Worm (Caenorhabditis elegans) whole organism, L1 larva: ENCODE data around the gene F52G3.7.
A peak's percentile ranks its signal among the peaks of the same experiment; 100 is the strongest.

ENCODE experiments used
- C16A3.4 ChIP-seq: fragments of 150-350 bp; optimal IDR thresholded peaks from 2 replicates; lab custom pipeline; 2014; ENCODE audit warnings: missing biosample characterization, missing genetic modification characterization
- C34B4.2 ChIP-seq: sonication (generic microtip); optimal IDR thresholded peaks from 2 replicates; lab custom pipeline; 2017; ENCODE audit warnings: mild to moderate bottlenecking, missing genetic modification characterization, missing compliant biosample characterization
- F16B12.6 ChIP-seq: fragments of 150-350 bp; optimal IDR thresholded peaks from 2 replicates; lab custom pipeline; 2014; ENCODE audit warnings: missing biosample characterization, missing genetic modification characterization
- aly-2 ChIP-seq: fragments of 150-350 bp; optimal IDR thresholded peaks from 2 replicates; lab custom pipeline; 2014; ENCODE audit warnings: missing biosample characterization, missing genetic modification characterization
- ama-1 ChIP-seq: fragments of 150-350 bp; optimal IDR thresholded peaks from 2 replicates; lab custom pipeline; 2014
- blmp-1 ChIP-seq: fragments of 150-350 bp; optimal IDR thresholded peaks from 2 replicates; lab custom pipeline; 2014; ENCODE audit warnings: missing biosample characterization, missing genetic modification characterization
- ceh-63 ChIP-seq: fragments of 200-800 bp; sonication (Bioruptor generic); optimal IDR thresholded peaks from 2 replicates; lab custom pipeline; 2018; ENCODE audit warnings: mild to moderate bottlenecking, missing genetic modification characterization, missing compliant biosample characterization
- ceh-88 ChIP-seq: fragments of 200-800 bp; sonication (Bioruptor generic); IDR thresholded peaks from 2 replicates; pipeline ENCODE4 v1.3.6; 2022; ENCODE audit warnings: missing genetic modification characterization, missing compliant biosample characterization
- dpl-1 ChIP-seq, 3 experiments: fragments of 150-350 bp in 2 of 3; sonication (generic microtip) in 1 of 3; optimal IDR thresholded peaks; 2 replicates each; lab custom pipeline; 2014 to 2017; ENCODE audit warnings: missing biosample characterization in 3 of 3, missing genetic modification characterization in 3 of 3, missing genetic modification reagents in 3 of 3
- efl-1 ChIP-seq, 4 experiments: fragments of 150-350 bp; optimal IDR thresholded peaks in 3 of 4; peaks in 1 of 4; 1 replicate in 1 of 4; 2 replicates in 3 of 4; lab custom pipeline; 2014; ENCODE audit warnings: missing biosample characterization in 2 of 4, missing genetic modification characterization in 2 of 4, missing genetic modification reagents in 2 of 4
- efl-3 ChIP-seq: fragments of 200-800 bp; sonication (Bioruptor generic); optimal IDR thresholded peaks from 2 replicates; lab custom pipeline; 2018; ENCODE audit warnings: mild to moderate bottlenecking, missing genetic modification characterization, missing compliant biosample characterization
- egl-27 ChIP-seq, 2 experiments: fragments of 150-350 bp in 1 of 2; sonication (generic microtip); optimal IDR thresholded peaks; 3 replicates each; lab custom pipeline; 2017 to 2018; ENCODE audit warnings: missing biosample characterization in 2 of 2, missing genetic modification characterization in 2 of 2, missing genetic modification reagents in 2 of 2
- elt-2 ChIP-seq: sonication (generic microtip); optimal IDR thresholded peaks from 2 replicates; lab custom pipeline; 2016; ENCODE audit warnings: missing genetic modification characterization, mild to moderate bottlenecking, inconsistent platforms, missing compliant biosample characterization, missing genetic modification reagents
- elt-3 ChIP-seq, 6 experiments: fragments of 150-350 bp in 1 of 6; sonication (generic microtip); optimal IDR thresholded peaks; 2 replicates each; lab custom pipeline; 2017 to 2018; ENCODE audit warnings: missing biosample characterization in 6 of 6, missing genetic modification characterization in 6 of 6, inconsistent platforms in 1 of 6
- ets-5 ChIP-seq: fragments of 200-800 bp; sonication (Bioruptor generic); IDR thresholded peaks from 2 replicates; pipeline ENCODE4 v1.3.6; 2022; ENCODE audit warnings: missing genetic modification characterization, missing compliant biosample characterization
- fkh-4 ChIP-seq: sonication (generic microtip); optimal IDR thresholded peaks from 2 replicates; lab custom pipeline; 2016; ENCODE audit warnings: missing compliant biosample characterization, missing genetic modification characterization, borderline replicate concordance
- fkh-8 ChIP-seq: sonication (generic microtip); optimal IDR thresholded peaks from 2 replicates; lab custom pipeline; 2016; ENCODE audit warnings: mild to moderate bottlenecking, missing genetic modification characterization, missing compliant biosample characterization
- hpl-2 ChIP-seq: fragments of 150-350 bp; optimal IDR thresholded peaks from 2 replicates; lab custom pipeline; 2014; ENCODE audit warnings: missing biosample characterization, missing genetic modification reagents, missing genetic modification characterization
- isw-1 ChIP-seq: fragments of 200-800 bp; sonication (Bioruptor generic); IDR thresholded peaks from 2 replicates; pipeline ENCODE4 v1.3.6; 2022; ENCODE audit warnings: missing genetic modification characterization, missing compliant biosample characterization
- jun-1 ChIP-seq: fragments of 150-350 bp; optimal IDR thresholded peaks from 2 replicates; lab custom pipeline; 2014; ENCODE audit warnings: missing biosample characterization, missing genetic modification reagents, missing genetic modification characterization
- lin-14 ChIP-seq: fragments of 200-800 bp; sonication (Bioruptor generic); optimal IDR thresholded peaks from 2 replicates; lab custom pipeline; 2018; ENCODE audit warnings: mild to moderate bottlenecking, missing genetic modification characterization, moderate library complexity, missing compliant biosample characterization
- lin-35 ChIP-seq, 2 experiments: fragments of 150-350 bp; optimal IDR thresholded peaks; 2 replicates each; lab custom pipeline; 2014; ENCODE audit warnings: missing biosample characterization in 2 of 2, missing genetic modification characterization in 2 of 2, missing genetic modification reagents in 2 of 2
- lsy-2 ChIP-seq, 2 experiments: fragments of 150-350 bp; optimal IDR thresholded peaks; 2 replicates each; lab custom pipeline; 2014; ENCODE audit warnings: missing biosample characterization in 2 of 2, missing genetic modification characterization in 2 of 2
- mdl-1 ChIP-seq, 2 experiments: fragments of 150-350 bp; optimal IDR thresholded peaks; 2 replicates each; lab custom pipeline; 2014 to 2017; ENCODE audit warnings: missing biosample characterization in 2 of 2, missing genetic modification characterization in 2 of 2, inconsistent platforms in 1 of 2
- nhr-11 ChIP-seq: fragments of 150-350 bp; optimal IDR thresholded peaks from 2 replicates; lab custom pipeline; 2014; ENCODE audit warnings: missing biosample characterization, missing genetic modification characterization
- nhr-12 ChIP-seq: sonication (generic microtip); optimal IDR thresholded peaks from 2 replicates; lab custom pipeline; 2017; ENCODE audit warnings: missing biosample characterization, missing genetic modification characterization
- nhr-20 ChIP-seq: sonication (generic microtip); optimal IDR thresholded peaks from 2 replicates; lab custom pipeline; 2016; ENCODE audit warnings: mild to moderate bottlenecking, missing genetic modification characterization, missing compliant biosample characterization
- nhr-237 ChIP-seq: fragments of 150-350 bp; optimal IDR thresholded peaks from 2 replicates; lab custom pipeline; 2014; ENCODE audit warnings: missing biosample characterization, missing genetic modification characterization
- nhr-28 ChIP-seq: fragments of 150-350 bp; optimal IDR thresholded peaks from 2 replicates; lab custom pipeline; 2014; ENCODE audit warnings: missing biosample characterization, missing genetic modification characterization
- nhr-47 ChIP-seq: sonication (generic microtip); optimal IDR thresholded peaks from 2 replicates; lab custom pipeline; 2016; ENCODE audit warnings: mild to moderate bottlenecking, missing genetic modification characterization, moderate library complexity, missing compliant biosample characterization
- nhr-77 ChIP-seq: fragments of 150-350 bp; optimal IDR thresholded peaks from 2 replicates; lab custom pipeline; 2014; ENCODE audit warnings: missing biosample characterization, missing genetic modification characterization
- nhr-84 ChIP-seq: sonication (generic microtip); optimal IDR thresholded peaks from 2 replicates; lab custom pipeline; 2017; ENCODE audit warnings: missing biosample characterization, missing genetic modification characterization
- nhr-85 ChIP-seq: sonication (generic microtip); peaks from one replicate; lab custom pipeline; 2016; ENCODE audit warnings: missing genetic modification characterization, inconsistent platforms, missing compliant biosample characterization
- nhr-90 ChIP-seq: sonication (generic microtip); optimal IDR thresholded peaks from 2 replicates; lab custom pipeline; 2016; ENCODE audit warnings: mild to moderate bottlenecking, missing genetic modification characterization, missing compliant biosample characterization; ENCODE audit not compliant: poor library complexity
- pag-3 ChIP-seq: sonication (generic microtip); optimal IDR thresholded peaks from 2 replicates; lab custom pipeline; 2017; ENCODE audit warnings: missing genetic modification characterization, mild to moderate bottlenecking, missing compliant biosample characterization, antibody characterized with exemption, borderline replicate concordance; ENCODE audit not compliant: insufficient read depth
- pax-3 ChIP-seq: fragments of 200-800 bp; sonication (Bioruptor generic); optimal IDR thresholded peaks from 2 replicates; lab custom pipeline; 2018; ENCODE audit warnings: mild to moderate bottlenecking, missing genetic modification characterization, moderate library complexity, missing compliant biosample characterization
- rnt-1 ChIP-seq: sonication (generic microtip); optimal IDR thresholded peaks from 2 replicates; lab custom pipeline; 2016; ENCODE audit warnings: mild to moderate bottlenecking, missing genetic modification characterization, moderate library complexity, missing compliant biosample characterization
- skn-1 ChIP-seq: fragments of 150-350 bp; optimal IDR thresholded peaks from 2 replicates; lab custom pipeline; 2014; ENCODE audit warnings: missing biosample characterization, missing genetic modification characterization
- snu-23 ChIP-seq: sonication (generic microtip); optimal IDR thresholded peaks from 2 replicates; lab custom pipeline; 2016; ENCODE audit warnings: missing genetic modification characterization, missing compliant biosample characterization
- sox-4 ChIP-seq: sonication (generic microtip); optimal IDR thresholded peaks from 2 replicates; lab custom pipeline; 2016; ENCODE audit warnings: missing genetic modification characterization, missing compliant biosample characterization
- sup-37 ChIP-seq: fragments of 200-800 bp; sonication (Bioruptor generic); optimal IDR thresholded peaks from 2 replicates; lab custom pipeline; 2018; ENCODE audit warnings: mild to moderate bottlenecking, missing genetic modification characterization, missing compliant biosample characterization
- swsn-7 ChIP-seq: sonication (generic microtip); optimal IDR thresholded peaks from 2 replicates; lab custom pipeline; 2016; ENCODE audit warnings: missing genetic modification characterization, missing compliant biosample characterization
- tlp-1 ChIP-seq: fragments of 150-350 bp; optimal IDR thresholded peaks from 2 replicates; lab custom pipeline; 2014; ENCODE audit warnings: missing biosample characterization, missing genetic modification characterization
- unc-130 ChIP-seq: fragments of 150-350 bp; optimal IDR thresholded peaks from 2 replicates; lab custom pipeline; 2017; ENCODE audit warnings: missing biosample characterization, missing genetic modification characterization, inconsistent platforms
- unc-30 ChIP-seq: sonication (generic microtip); optimal IDR thresholded peaks from 2 replicates; lab custom pipeline; 2017; ENCODE audit warnings: missing biosample characterization, missing genetic modification characterization
- unc-62 ChIP-seq: fragments of 150-350 bp; optimal IDR thresholded peaks from 2 replicates; lab custom pipeline; 2014; ENCODE audit warnings: missing biosample characterization, missing genetic modification reagents, missing genetic modification characterization
- unc-86 ChIP-seq: sonication (generic microtip); optimal IDR thresholded peaks from 2 replicates; lab custom pipeline; 2016; ENCODE audit warnings: missing genetic modification characterization, missing compliant biosample characterization
- unc-98 ChIP-seq: fragments of 200-800 bp; sonication (Bioruptor generic); IDR thresholded peaks from 2 replicates; pipeline ENCODE4 v1.3.6; 2022; ENCODE audit warnings: missing genetic modification characterization, missing compliant biosample characterization
- zag-1 ChIP-seq: fragments of 150-350 bp; optimal IDR thresholded peaks from 2 replicates; lab custom pipeline; 2014; ENCODE audit warnings: missing biosample characterization, missing genetic modification characterization
- zip-4 ChIP-seq: fragments of 200-800 bp; sonication (Bioruptor generic); optimal IDR thresholded peaks from 2 replicates; lab custom pipeline; 2018; ENCODE audit warnings: mild to moderate bottlenecking, missing genetic modification characterization, moderate library complexity, missing compliant biosample characterization
- ztf-11 ChIP-seq, 2 experiments: sonication (generic microtip); optimal IDR thresholded peaks; 2 replicates each; lab custom pipeline; 2016 to 2017; ENCODE audit warnings: missing genetic modification characterization in 2 of 2, missing biosample characterization in 1 of 2, missing compliant biosample characterization in 1 of 2
- ztf-4 ChIP-seq: fragments of 150-350 bp; optimal IDR thresholded peaks from 2 replicates; lab custom pipeline; 2014; ENCODE audit warnings: missing biosample characterization, missing genetic modification characterization

Gene F52G3.7

ce11 chrX:16930663-16931097 lies 33.0 kb upstream of the F52G3.7 start:
- TF ChIP-seq egl-27 (tag; optimal IDR thresholded peaks at IDR 0.05; lab: Kevin White, UChicago), result peak in 1 of 2 experiments; percentile 50
- peak; percentile 19 for TF ChIP-seq nhr-85 (tag; lab: Kevin White, UChicago)
- peak; percentile 39 to 44 for TF ChIP-seq lin-35 (GFP tag; optimal IDR thresholded peaks at IDR 0.05; lab: Kevin White, UChicago)
- peak; percentile 69 for TF ChIP-seq rnt-1 (tag; lab: Kevin White, UChicago)
- TF ChIP-seq ceh-63 (GFP tag; lab: Kevin White, UChicago), result peak; percentile 28
- peak; percentile 1 for TF ChIP-seq swsn-7 (tag; lab: Kevin White, UChicago)
- peak; percentile 76 for TF ChIP-seq skn-1 (tag; lab: Kevin White, UChicago)
- TF ChIP-seq nhr-11, result no peak
- TF ChIP-seq nhr-20, result peak; percentile 3
- peak; percentile 57 for TF ChIP-seq fkh-8
- TF ChIP-seq ets-5, result no peak
- TF ChIP-seq zag-1, result no peak
- TF ChIP-seq nhr-47 (tag; lab: Kevin White, UChicago), result peak; percentile 47
- TF ChIP-seq sox-4 (tag; lab: Kevin White, UChicago), result no peak
- TF ChIP-seq C34B4.2 (tag; lab: Kevin White, UChicago), result no peak
- no peak for TF ChIP-seq unc-130
- peak; percentile 26 for TF ChIP-seq blmp-1 (tag; lab: Kevin White, UChicago)
- peak; percentile 63 for TF ChIP-seq pag-3
- TF ChIP-seq hpl-2 (GFP tag; lab: Kevin White, UChicago), result peak; percentile 28
- TF ChIP-seq unc-86 (tag; lab: Kevin White, UChicago), result no peak
- peak; percentile 94 for TF ChIP-seq zip-4 (GFP tag; lab: Kevin White, UChicago)
- no peak for TF ChIP-seq unc-30 (tag; lab: Kevin White, UChicago)
- TF ChIP-seq nhr-28, result no peak
- TF ChIP-seq isw-1 (GFP tag; lab: Robert Waterston, UW), result peak; percentile 56
- TF ChIP-seq nhr-12 (tag; lab: Kevin White, UChicago), result no peak
- peak; percentile 48 for TF ChIP-seq ztf-4 (tag; lab: Kevin White, UChicago)
- no peak for TF ChIP-seq nhr-77 (tag; lab: Kevin White, UChicago)
- no peak for TF ChIP-seq nhr-90 (tag; lab: Kevin White, UChicago)
- no peak for TF ChIP-seq unc-98 (GFP tag; lab: Robert Waterston, UW)
- TF ChIP-seq elt-3 (tag; optimal IDR thresholded peaks at IDR 0.05; lab: Kevin White, UChicago), result peak in 2 of 6 experiments; percentile 21 to 56
- TF ChIP-seq aly-2 (tag; lab: Kevin White, UChicago), result peak; percentile 10
- TF ChIP-seq ztf-11 (tag; optimal IDR thresholded peaks at IDR 0.05; lab: Kevin White, UChicago), result peak in 1 of 2 experiments; percentile 22
- no peak for TF ChIP-seq unc-62 (GFP tag; lab: Kevin White, UChicago)
- TF ChIP-seq mdl-1 (tag; optimal IDR thresholded peaks at IDR 0.05; lab: Kevin White, UChicago), result peak in 1 of 2 experiments; percentile 62
- peak; percentile 7 to 39 for TF ChIP-seq lsy-2 (tag; optimal IDR thresholded peaks at IDR 0.05; lab: Kevin White, UChicago)
- no peak for TF ChIP-seq elt-2
- TF ChIP-seq C16A3.4, result no peak
- peak; percentile 91 for TF ChIP-seq ama-1 (lab: Kevin White, UChicago)
- peak in 2 of 3 experiments; percentile 2 to 25 for TF ChIP-seq dpl-1 (GFP tag; optimal IDR thresholded peaks at IDR 0.05; lab: Kevin White, UChicago)
- peak; percentile 15; the same call in 1 of the 2 replicates for TF ChIP-seq ceh-88 (GFP tag; lab: Robert Waterston, UW)
- TF ChIP-seq F16B12.6 (tag; lab: Kevin White, UChicago), result no peak
- no peak for TF ChIP-seq nhr-84
- no peak for TF ChIP-seq fkh-4
- TF ChIP-seq jun-1 (tag; lab: Kevin White, UChicago), result peak; percentile 79
- peak; percentile 47 for TF ChIP-seq pax-3
- TF ChIP-seq efl-3 (GFP tag; lab: Kevin White, UChicago), result no peak
- TF ChIP-seq sup-37 (GFP tag; lab: Kevin White, UChicago), result no peak
- peak; percentile 46 for TF ChIP-seq nhr-237
- TF ChIP-seq tlp-1 (tag; lab: Kevin White, UChicago), result no peak
- no peak for TF ChIP-seq snu-23 (GFP tag; lab: Kevin White, UChicago)
- TF ChIP-seq efl-1 (optimal IDR thresholded peaks at IDR 0.05; lab: Kevin White, UChicago), result peak in 1 of 2 experiments; percentile 54
- TF ChIP-seq efl-1 (GFP tag; optimal IDR thresholded peaks at IDR 0.05 in 1 of 2; lab: Kevin White, UChicago), result peak in 1 of 2 experiments; percentile 72
- peak; percentile 43 for TF ChIP-seq lin-14 (GFP tag; lab: Kevin White, UChicago)
